Worm (Caenorhabditis elegans): ENCODE measurements around the gene doxa-1.

- no peak for TF ChIP-seq unc-62 (GFP tag; optimal IDR thresholded peaks at IDR 0.05)
- TF ChIP-seq nhr-25 (tag; optimal IDR thresholded peaks at IDR 0.05), result no peak
- peak; percentile 53 for TF ChIP-seq lin-13 (GFP tag; optimal IDR thresholded peaks at IDR 0.05)
- no peak for TF ChIP-seq sem-4 (tag; optimal IDR thresholded peaks at IDR 0.05)
- peak; percentile 19 for TF ChIP-seq nhr-129 (tag; optimal IDR thresholded peaks at IDR 0.05)
- no peak for TF ChIP-seq mdl-1 (tag; optimal IDR thresholded peaks at IDR 0.05)
- no peak for TF ChIP-seq ama-1 (optimal IDR thresholded peaks at IDR 0.05)
- peak; percentile 55 to 88 for TF ChIP-seq lsy-2 (tag; optimal IDR thresholded peaks at IDR 0.05)
Measured at ce11 chrIII:8630833-8631232, 49.9 kb downstream of the doxa-1 start, which contains the start of gene dnj-10.
